Worm (Caenorhabditis elegans): ENCODE data around the gene mig-5.

ce11 chrII:8174148-8174547 is 10.7 kb downstream of the mig-5 start:
- TF ChIP-seq zip-5 (tag; optimal IDR thresholded peaks at IDR 0.05) (no peak), nfya-1 (tag; optimal IDR thresholded peaks at IDR 0.05) (no peak), tbx-2 (tag; optimal IDR thresholded peaks at IDR 0.05) (no peak), ceh-18 (tag; optimal IDR thresholded peaks at IDR 0.05) (no peak), F13H6.1 (tag; optimal IDR thresholded peaks at IDR 0.05) (no peak), pha-2 (tag; optimal IDR thresholded peaks at IDR 0.05) (no peak), T23F11.4 (GFP tag; optimal IDR thresholded peaks at IDR 0.05) (no peak), madf-2 (tag; optimal IDR thresholded peaks at IDR 0.05) (no peak), ama-1 (optimal IDR thresholded peaks at IDR 0.05) (no peak), pat-9 (tag; optimal IDR thresholded peaks at IDR 0.05) (no peak), pag-3 (tag; optimal IDR thresholded peaks at IDR 0.05; ENCODE audit: borderline replicate concordance) (no peak)
